Fruit fly (Drosophila melanogaster) Kc167 (cell line): ENCODE data around the gene CG18170.

ENCODE experiments used
- Sin3A ChIP-seq: fragments of >200 bp; optimal IDR thresholded peaks from 2 replicates; lab custom pipeline; 2018; ENCODE audit warnings: missing external identifiers
- insv ChIP-seq: fragments of >200 bp; optimal IDR thresholded peaks from 3 replicates; lab custom pipeline; 2018; ENCODE audit warnings: missing external identifiers
- psq ChIP-seq: fragments of >200 bp; optimal IDR thresholded peaks from 2 replicates; lab custom pipeline; 2017; ENCODE audit warnings: missing external identifiers
- ttk ChIP-seq: sonication (Bioruptor generic); optimal IDR thresholded peaks from 2 replicates; lab custom pipeline; 2017; ENCODE audit warnings: missing external identifiers

- TF ChIP-seq psq (lab: Kevin White, UChicago): no peak
- no peak for TF ChIP-seq Sin3A
- TF ChIP-seq insv: no peak
- no peak for TF ChIP-seq ttk (lab: Kevin White, UChicago)
Observed at dm6 chr3L:1580821-1581220, 21.9 kb upstream of the CG18170 start.
